Worm (Caenorhabditis elegans) whole organism, L4/young adult: ENCODE results near the gene lurp-1.

Source experiments
- W03F9.2 ChIP-seq: fragments of 150-350 bp; optimal IDR thresholded peaks from 2 replicates; lab custom pipeline; 2014; ENCODE audit warnings: missing biosample characterization, missing genetic modification characterization
- dao-5 ChIP-seq: sonication (generic microtip); optimal IDR thresholded peaks from 2 replicates; lab custom pipeline; 2016; ENCODE audit warnings: missing genotype, missing genetic modification characterization, moderate library complexity, missing compliant biosample characterization
- him-1 ChIP-seq: sonication (generic microtip); optimal IDR thresholded peaks from 2 replicates; lab custom pipeline; 2016; ENCODE audit warnings: missing genotype, missing genetic modification reagents, missing genetic modification characterization, missing compliant biosample characterization

- TF ChIP-seq him-1 (tag; lab: Kevin White, UChicago) (no peak), W03F9.2 (tag; lab: Kevin White, UChicago) (no peak), dao-5 (tag; lab: Kevin White, UChicago) (no peak)
These were observed 30.8 kb upstream of the lurp-1 start, which contains the start of gene M106.2 for ce11 chrII:10849903-10850302.
